Fruit fly (Drosophila melanogaster): Measurements from ENCODE around the gene CG10466.
A peak's percentile ranks its signal among the peaks of the same experiment; 100 is the strongest.

The CG10466 gene

dm6 chr2L:19763773-19764580, 27.9 kb upstream of the CG10466 start, which contains the start of gene fbp (continued):
- TF ChIP-seq CG32772 (GFP tag; IDR thresholded peaks at IDR 0.05) (0 out of 2 replicates have a peak, but pooled peaks have one; percentile 22), slbo (GFP tag; IDR thresholded peaks at IDR 0.05) (peak; percentile 74), cad (GFP tag; optimal IDR thresholded peaks at IDR 0.05) (no peak), run (tag; optimal IDR thresholded peaks at IDR 0.05) (no peak), ato (GFP tag; IDR thresholded peaks at IDR 0.05; ENCODE audit: partially characterized antibody) (no peak), Hr78 (GFP tag; optimal IDR thresholded peaks at IDR 0.05) (peak in 1 of 2 experiments; percentile 18), lola (GFP tag; optimal IDR thresholded peaks at IDR 0.05) (peak in 1 of 3 experiments; percentile 80), CG4854 (GFP tag; optimal IDR thresholded peaks at IDR 0.05) (no peak), CG11093 (GFP tag; IDR thresholded peaks at IDR 0.05) (no peak), CHES-1-like (GFP tag; optimal IDR thresholded peaks at IDR 0.05) (peak; percentile 11), unpg (GFP tag; optimal IDR thresholded peaks at IDR 0.05) (peak; percentile 17), Rx (GFP tag; IDR thresholded peaks at IDR 0.05) (no peak), kay (GFP tag; optimal IDR thresholded peaks at IDR 0.05) (no peak), CG9215 (GFP tag; IDR thresholded peaks at IDR 0.05) (peak; percentile 48), psq (GFP tag; optimal IDR thresholded peaks at IDR 0.05) (peak; percentile 43), luna (GFP tag; optimal IDR thresholded peaks at IDR 0.05) (no peak), Fer2 (tag; optimal IDR thresholded peaks at IDR 0.05) (no peak), kah (GFP tag; optimal IDR thresholded peaks at IDR 0.05) (no peak), CG4707 (GFP tag; optimal IDR thresholded peaks at IDR 0.05) (no peak), Atf6 (GFP tag; IDR thresholded peaks at IDR 0.05) (0 out of 2 replicates have a peak, but pooled peaks have one; percentile 38), br (optimal IDR thresholded peaks at IDR 0.05) (no peak), CG7271 (tag; optimal IDR thresholded peaks at IDR 0.05) (no peak), ash1 (GFP tag; optimal IDR thresholded peaks at IDR 0.05) (no peak), Dip3 (GFP tag; optimal IDR thresholded peaks at IDR 0.05) (no peak), crol (GFP tag; IDR thresholded peaks at IDR 0.05) (no peak), CG13624 (GFP tag; optimal IDR thresholded peaks at IDR 0.05) (peak; percentile 20), ssp (GFP tag; IDR thresholded peaks at IDR 0.05) (0 out of 2 replicates have a peak, but pooled peaks have one; percentile 17), CG1647 (GFP tag; optimal IDR thresholded peaks at IDR 0.05) (no peak), Dip2 (GFP tag; IDR thresholded peaks at IDR 0.05) (no peak), otp (GFP tag; IDR thresholded peaks at IDR 0.05) (0 out of 3 replicates have a peak, but pooled peaks have one; percentile 43), fru (optimal IDR thresholded peaks at IDR 0.05) (no peak), inv (GFP tag; IDR thresholded peaks at IDR 0.05; ENCODE audit: partially characterized antibody) (no peak), CG33557 (GFP tag; optimal IDR thresholded peaks at IDR 0.05) (peak; percentile 28), Gug (GFP tag; IDR thresholded peaks at IDR 0.05) (peak; percentile 59; the same call in 2 of the 4 replicates), Lpt (GFP tag; optimal IDR thresholded peaks at IDR 0.05) (no peak), danr (GFP tag; IDR thresholded peaks at IDR 0.05) (no peak), CG9932 (GFP tag; IDR thresholded peaks at IDR 0.05) (peak; percentile 65), bsh (GFP tag; optimal IDR thresholded peaks at IDR 0.05) (peak; percentile 56 to 61), ken (GFP tag; IDR thresholded peaks at IDR 0.05) (0 out of 3 replicates have a peak, but pooled peaks have one; percentile 14), ttk (GFP tag; IDR thresholded peaks at IDR 0.05) (no peak; the same call in 1 of the 2 replicates), CG11085 (GFP tag; IDR thresholded peaks at IDR 0.05) (no peak), tx (GFP tag; optimal IDR thresholded peaks at IDR 0.05) (no peak), CG30403 (GFP tag; optimal IDR thresholded peaks at IDR 0.05) (peak; percentile 85), HLH4C (GFP tag; IDR thresholded peaks at IDR 0.05; ENCODE audit: partially characterized antibody) (no peak), D19A (tag; optimal IDR thresholded peaks at IDR 0.05) (peak; percentile 100), pum (GFP tag; optimal IDR thresholded peaks at IDR 0.05) (no peak), Hand (GFP tag; optimal IDR thresholded peaks at IDR 0.05) (peak; percentile 64), schlank (tag; optimal IDR thresholded peaks at IDR 0.05) (no peak), Pdp1 (GFP tag; optimal IDR thresholded peaks at IDR 0.05) (peak in 1 of 2 experiments; percentile 44), sens-2 (GFP tag; IDR thresholded peaks at IDR 0.05) (no peak)
